Fruit fly (Drosophila melanogaster): Measurements from ENCODE around the gene CG5196.

Gene CG5196

dm6 chr3R:12454492-12454891 is 46.4 kb downstream of the CG5196 start:
- no peak for TF ChIP-seq lola (GFP tag; optimal IDR thresholded peaks at IDR 0.05)
- no peak for TF ChIP-seq foxo (GFP tag; optimal IDR thresholded peaks at IDR 0.05)
- no peak for TF ChIP-seq dmrt93B (GFP tag; optimal IDR thresholded peaks at IDR 0.05)
- TF ChIP-seq sage (GFP tag; optimal IDR thresholded peaks at IDR 0.05) = no peak
- no peak for TF ChIP-seq Mio (GFP tag; optimal IDR thresholded peaks at IDR 0.05)
- TF ChIP-seq tai (GFP tag; optimal IDR thresholded peaks at IDR 0.05) = no peak
- no peak for TF ChIP-seq dsf (GFP tag; optimal IDR thresholded peaks at IDR 0.05; ENCODE audit: borderline replicate concordance)

DNA sequence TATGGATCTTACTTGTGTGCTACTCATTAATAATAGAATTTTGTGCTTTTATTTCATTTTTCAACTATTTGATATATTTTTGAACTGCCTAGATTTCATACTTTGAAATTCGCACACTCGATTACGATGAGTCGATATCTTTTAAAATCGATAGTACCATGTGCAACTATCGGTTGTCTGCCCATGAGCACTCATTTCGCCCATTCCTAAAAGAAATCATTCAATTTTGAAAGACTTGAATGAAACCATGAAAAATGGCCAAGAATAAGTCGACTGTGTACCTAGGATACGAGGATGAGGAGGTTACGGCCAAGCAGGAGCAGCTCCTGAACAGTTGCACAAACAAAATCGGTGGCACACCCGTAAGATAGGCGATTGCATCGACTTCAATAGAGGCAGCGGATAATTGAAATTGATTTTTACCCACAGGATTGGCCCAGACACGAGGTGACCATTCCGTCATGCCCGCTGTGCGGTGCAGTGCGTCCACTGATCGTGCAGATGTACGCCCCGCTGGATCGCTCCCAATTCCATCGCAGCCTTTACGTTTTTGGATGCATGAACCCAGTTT is 48.3 kb downstream of the CG5196 start, which contains the start of gene trus:
Gene trus (plus strand): TSS at position 204 of the 571 bp plus-strand sequence.
- TF ChIP-seq Rel (GFP tag; optimal IDR thresholded peaks at IDR 0.05) (no peak), Rel (tag; optimal IDR thresholded peaks at IDR 0.05) (no peak), CG32264 (GFP tag; optimal IDR thresholded peaks at IDR 0.05) (no peak), psq (GFP tag; optimal IDR thresholded peaks at IDR 0.05) (no peak), Vsx2 (GFP tag; optimal IDR thresholded peaks at IDR 0.05; ENCODE audit: partially characterized antibody) (no peak), dl (GFP tag; optimal IDR thresholded peaks at IDR 0.05; ENCODE audit: insufficient read depth in 1 of 2, partially characterized antibody in 2 of 2) (no peak), Hr83 (GFP tag; optimal IDR thresholded peaks at IDR 0.05; ENCODE audit: poor library complexity, severe bottlenecking) (no peak)

DNA sequence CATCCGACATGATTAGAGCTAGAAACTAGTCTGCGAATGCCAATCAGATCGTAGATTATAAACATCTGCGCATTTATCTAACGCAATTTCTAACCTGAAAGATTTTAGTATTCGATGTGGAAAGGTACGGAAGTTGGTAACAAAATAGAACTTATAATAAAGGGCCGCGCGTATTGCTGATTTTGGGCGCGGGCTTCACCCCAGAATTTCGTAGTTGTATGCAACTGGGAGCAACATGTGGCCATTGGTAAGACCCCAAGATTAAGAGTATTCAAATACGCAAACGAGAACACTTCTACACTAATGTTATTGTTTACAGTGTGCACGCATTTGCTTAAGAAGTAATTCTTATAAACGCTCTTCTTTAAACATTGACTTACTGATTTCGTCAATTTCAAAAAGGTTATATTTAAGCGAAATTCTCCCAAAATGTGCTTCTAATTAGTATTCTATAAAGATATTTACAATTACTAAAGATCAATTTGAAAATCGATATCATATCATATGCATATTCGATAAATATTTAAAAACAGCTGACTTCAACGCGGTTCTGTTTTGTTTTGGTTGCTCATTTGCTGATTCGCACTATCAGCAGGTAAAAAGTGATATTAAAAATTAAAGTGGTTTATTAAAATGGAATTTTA is 51.9 kb downstream of the CG5196 start, which contains the start of the genes CG5961 and Polr3C:
Gene CG5961 (minus strand): TSS at position 416 of the 644 bp plus-strand sequence.
Gene Polr3C (plus strand): TSS at position 536 of the 644 bp plus-strand sequence.
- TF ChIP-seq Jra (GFP tag; optimal IDR thresholded peaks at IDR 0.05) (no peak), dl (GFP tag; optimal IDR thresholded peaks at IDR 0.05; ENCODE audit: insufficient read depth in 1 of 2, partially characterized antibody in 2 of 2) (no peak), psq (GFP tag; optimal IDR thresholded peaks at IDR 0.05) (peak; percentile 91), Myc (optimal IDR thresholded peaks at IDR 0.05) (peak; percentile 23), Sp1 (GFP tag; optimal IDR thresholded peaks at IDR 0.05) (no peak), N (GFP tag; optimal IDR thresholded peaks at IDR 0.05) (no peak), Rel (GFP tag; optimal IDR thresholded peaks at IDR 0.05) (no peak), Rel (tag; optimal IDR thresholded peaks at IDR 0.05) (peak; percentile 11), Dif (GFP tag; optimal IDR thresholded peaks at IDR 0.05; ENCODE audit: partially characterized antibody) (no peak), tai (GFP tag; optimal IDR thresholded peaks at IDR 0.05) (no peak)
